Worm (Caenorhabditis elegans) whole organism, L2 larva: ENCODE results near the gene F43G6.4.

ENCODE experiments used
- C34F6.9 ChIP-seq: fragments of 150-350 bp; optimal IDR thresholded peaks from 2 replicates; lab custom pipeline; 2014; ENCODE audit warnings: missing biosample characterization, missing genetic modification characterization
- F13H6.1 ChIP-seq: sonication (generic microtip); optimal IDR thresholded peaks from 2 replicates; lab custom pipeline; 2016; ENCODE audit warnings: missing genetic modification characterization, missing compliant biosample characterization
- R02D3.7 ChIP-seq: fragments of 150-350 bp; optimal IDR thresholded peaks from 2 replicates; lab custom pipeline; 2014; ENCODE audit warnings: missing biosample characterization, missing genetic modification characterization
- Y55F3AM.14 ChIP-seq: fragments of 200-800 bp; sonication (Bioruptor generic); optimal IDR thresholded peaks from 2 replicates; lab custom pipeline; 2018; ENCODE audit warnings: mild to moderate bottlenecking, missing genetic modification characterization, missing compliant biosample characterization
- ZK546.5 ChIP-seq: sonication (generic microtip); optimal IDR thresholded peaks from 2 replicates; lab custom pipeline; 2017; ENCODE audit warnings: missing biosample characterization, missing genetic modification characterization
- alr-1 ChIP-seq: fragments of 150-350 bp; optimal IDR thresholded peaks from 2 replicates; lab custom pipeline; 2014; ENCODE audit warnings: missing biosample characterization, missing genetic modification characterization
- aly-2 ChIP-seq: fragments of 150-350 bp; optimal IDR thresholded peaks from 2 replicates; lab custom pipeline; 2014; ENCODE audit warnings: missing biosample characterization, missing genetic modification characterization
- blmp-1 ChIP-seq: sonication (generic microtip); optimal IDR thresholded peaks from 2 replicates; lab custom pipeline; 2017; ENCODE audit warnings: missing genetic modification characterization, mild to moderate bottlenecking, missing compliant biosample characterization, antibody characterized with exemption, moderate library complexity; ENCODE audit not compliant: insufficient read depth
- ceh-16 ChIP-seq: fragments of 150-350 bp; optimal IDR thresholded peaks from 2 replicates; lab custom pipeline; 2014; ENCODE audit warnings: missing biosample characterization, missing genetic modification characterization
- ceh-82 ChIP-seq: fragments of 150-350 bp; optimal IDR thresholded peaks from 2 replicates; lab custom pipeline; 2014; ENCODE audit warnings: missing biosample characterization, missing genetic modification characterization
- crh-2 ChIP-seq: sonication (generic microtip); optimal IDR thresholded peaks from 2 replicates; lab custom pipeline; 2017; ENCODE audit warnings: missing biosample characterization, missing genetic modification characterization
- dmd-4 ChIP-seq: sonication (generic microtip); optimal IDR thresholded peaks from 2 replicates; lab custom pipeline; 2017; ENCODE audit warnings: missing biosample characterization, missing genetic modification characterization
- egl-27 ChIP-seq: sonication (generic microtip); optimal IDR thresholded peaks from 3 replicates; lab custom pipeline; 2017; ENCODE audit warnings: missing biosample characterization, missing genetic modification reagents, missing genetic modification characterization
- elt-1 ChIP-seq: fragments of 150-350 bp; optimal IDR thresholded peaks from 2 replicates; lab custom pipeline; 2014; ENCODE audit warnings: missing biosample characterization, missing genetic modification characterization
- elt-3 ChIP-seq: sonication (generic microtip); optimal IDR thresholded peaks from 2 replicates; lab custom pipeline; 2017; ENCODE audit warnings: missing biosample characterization, missing genetic modification characterization
- fos-1 ChIP-seq: fragments of 150-350 bp; optimal IDR thresholded peaks from 2 replicates; lab custom pipeline; 2014; ENCODE audit warnings: missing biosample characterization, missing genetic modification characterization
- gmeb-1 ChIP-seq: fragments of 150-350 bp; optimal IDR thresholded peaks from 2 replicates; lab custom pipeline; 2014; ENCODE audit warnings: missing biosample characterization, missing genetic modification characterization
- lin-11 ChIP-seq: fragments of 150-350 bp; sonication (generic microtip); optimal IDR thresholded peaks from 2 replicates; lab custom pipeline; 2014; ENCODE audit warnings: missing biosample characterization, missing genetic modification characterization, inconsistent platforms, mixed read lengths
- lin-13 ChIP-seq: fragments of 150-350 bp; optimal IDR thresholded peaks from 2 replicates; lab custom pipeline; 2014; ENCODE audit warnings: missing biosample characterization, missing genetic modification reagents, missing genetic modification characterization
- lin-39 ChIP-seq: fragments of 150-350 bp; optimal IDR thresholded peaks from 2 replicates; lab custom pipeline; 2014; ENCODE audit warnings: missing biosample characterization, missing genetic modification reagents, missing genetic modification characterization
- lsy-2 ChIP-seq, 2 experiments: fragments of 150-350 bp in 1 of 2; sonication (generic microtip) in 1 of 2; optimal IDR thresholded peaks; 2 replicates each; lab custom pipeline; 2014 to 2017; ENCODE audit warnings: missing biosample characterization in 2 of 2, missing genetic modification characterization in 2 of 2
- mab-5 ChIP-seq: fragments of 150-350 bp; optimal IDR thresholded peaks from 2 replicates; lab custom pipeline; 2014; ENCODE audit warnings: missing biosample characterization, missing genetic modification characterization
- mbf-1 ChIP-seq: sonication (generic microtip); optimal IDR thresholded peaks from 2 replicates; lab custom pipeline; 2017; ENCODE audit warnings: missing biosample characterization, missing genetic modification characterization
- mdl-1 ChIP-seq, 2 experiments: fragments of 150-350 bp in 1 of 2; sonication (generic microtip) in 1 of 2; optimal IDR thresholded peaks; 2 replicates each; lab custom pipeline; 2017; ENCODE audit warnings: missing biosample characterization in 2 of 2, missing genetic modification characterization in 2 of 2
- nhr-10 ChIP-seq: sonication (generic microtip); optimal IDR thresholded peaks from 2 replicates; lab custom pipeline; 2017; ENCODE audit warnings: missing biosample characterization, missing genetic modification characterization
- nhr-11 ChIP-seq: fragments of 150-350 bp; optimal IDR thresholded peaks from 2 replicates; lab custom pipeline; 2014; ENCODE audit warnings: missing biosample characterization, missing genetic modification characterization
- nhr-12 ChIP-seq: fragments of 150-350 bp; optimal IDR thresholded peaks from 2 replicates; lab custom pipeline; 2014; ENCODE audit warnings: missing biosample characterization, missing genetic modification characterization
- nhr-129 ChIP-seq: fragments of 150-350 bp; optimal IDR thresholded peaks from 2 replicates; lab custom pipeline; 2014; ENCODE audit warnings: missing biosample characterization, missing genetic modification characterization
- nhr-21 ChIP-seq: fragments of 150-350 bp; optimal IDR thresholded peaks from 2 replicates; lab custom pipeline; 2014; ENCODE audit warnings: missing biosample characterization, missing genetic modification characterization
- nhr-237 ChIP-seq: fragments of 150-350 bp; optimal IDR thresholded peaks from 2 replicates; lab custom pipeline; 2014; ENCODE audit warnings: missing biosample characterization, missing genetic modification characterization
- nhr-25 ChIP-seq: fragments of 150-350 bp; sonication (generic microtip); optimal IDR thresholded peaks from 3 replicates; lab custom pipeline; 2014; ENCODE audit warnings: missing biosample characterization, missing genetic modification characterization
- nhr-6 ChIP-seq: fragments of 150-350 bp; optimal IDR thresholded peaks from 2 replicates; lab custom pipeline; 2014; ENCODE audit warnings: missing biosample characterization, missing genetic modification characterization
- nhr-77 ChIP-seq: fragments of 150-350 bp; optimal IDR thresholded peaks from 2 replicates; lab custom pipeline; 2014; ENCODE audit warnings: missing biosample characterization, missing genetic modification characterization
- peb-1 ChIP-seq: fragments of 150-350 bp; optimal IDR thresholded peaks from 2 replicates; lab custom pipeline; 2014; ENCODE audit warnings: missing biosample characterization, missing genetic modification characterization
- sem-4 ChIP-seq: fragments of 150-350 bp; optimal IDR thresholded peaks from 2 replicates; lab custom pipeline; 2014; ENCODE audit warnings: missing biosample characterization, missing genetic modification reagents, missing genetic modification characterization
- skn-1 ChIP-seq: sonication (generic microtip); optimal IDR thresholded peaks from 2 replicates; lab custom pipeline; 2017; ENCODE audit warnings: missing biosample characterization, missing genetic modification characterization
- sma-3 ChIP-seq: sonication (generic microtip); optimal IDR thresholded peaks from 2 replicates; lab custom pipeline; 2016; ENCODE audit warnings: missing genetic modification reagents, missing genetic modification characterization, missing compliant biosample characterization
- sma-9 ChIP-seq, 2 experiments: fragments of 150-350 bp in 1 of 2; sonication (generic microtip) in 1 of 2; optimal IDR thresholded peaks; 2 replicates each; lab custom pipeline; 2014 to 2016; ENCODE audit warnings: missing genetic modification characterization in 2 of 2, mild to moderate bottlenecking in 1 of 2, missing biosample characterization in 1 of 2, missing compliant biosample characterization in 1 of 2, missing genetic modification reagents in 1 of 2, moderate library complexity in 1 of 2
- snpc-4 ChIP-seq: fragments of 150-350 bp; optimal IDR thresholded peaks from 2 replicates; lab custom pipeline; 2014; ENCODE audit warnings: missing biosample characterization, missing genetic modification characterization
- unc-39 ChIP-seq: fragments of 150-350 bp; optimal IDR thresholded peaks from 2 replicates; lab custom pipeline; 2014; ENCODE audit warnings: missing biosample characterization, missing genetic modification characterization
- unc-55 ChIP-seq: fragments of 150-350 bp; sonication (generic microtip); optimal IDR thresholded peaks from 3 replicates; lab custom pipeline; 2014; ENCODE audit warnings: missing biosample characterization, missing genetic modification reagents, missing genetic modification characterization
- unc-62 ChIP-seq: fragments of 150-350 bp; optimal IDR thresholded peaks from 2 replicates; lab custom pipeline; 2014; ENCODE audit warnings: missing biosample characterization, missing genetic modification reagents, missing genetic modification characterization
- zag-1 ChIP-seq: fragments of 150-350 bp; optimal IDR thresholded peaks from 2 replicates; lab custom pipeline; 2014; ENCODE audit warnings: missing biosample characterization, missing genetic modification characterization
- ztf-1 ChIP-seq: fragments of 200-800 bp; sonication (Bioruptor generic); conservative IDR thresholded peaks from 2 replicates; pipeline ENCODE4 v1.3.6; 2022; ENCODE audit warnings: missing genetic modification characterization, missing compliant biosample characterization
- ztf-11 ChIP-seq: sonication (generic microtip); optimal IDR thresholded peaks from 2 replicates; lab custom pipeline; 2017; ENCODE audit warnings: missing biosample characterization, missing genetic modification characterization
- ztf-4 ChIP-seq: fragments of 150-350 bp; optimal IDR thresholded peaks from 2 replicates; lab custom pipeline; 2014; ENCODE audit warnings: missing biosample characterization, missing genetic modification characterization

The F43G6.4 gene

DNA sequence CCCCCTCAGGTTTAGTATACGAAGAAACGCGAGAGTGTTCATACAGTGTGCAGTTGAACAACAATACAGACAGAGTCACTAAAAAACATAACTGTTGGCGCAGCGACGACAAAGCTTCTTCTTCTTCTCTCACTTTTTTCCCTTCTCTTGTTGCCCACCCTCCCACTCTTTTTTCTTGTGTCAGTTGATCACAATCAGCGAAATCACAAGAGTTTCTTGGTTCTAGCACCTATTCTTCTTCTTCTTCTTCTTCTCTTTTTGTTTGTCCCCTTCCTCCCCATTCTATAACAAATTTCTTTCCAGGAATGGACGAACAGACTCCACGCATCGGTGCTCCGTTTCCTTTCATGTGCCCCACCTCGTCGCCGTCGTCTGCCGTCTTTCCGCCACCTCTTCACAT, at the start of gene F43G6.4:
Gene F43G6.4 (plus strand): TSS at position 301 of the 400 bp plus-strand sequence.
- TF ChIP-seq dmd-4 (tag; lab: Kevin White, UChicago) (no peak), ceh-82 (tag; lab: Kevin White, UChicago) (no peak), nhr-237 (tag; lab: Kevin White, UChicago) (no peak), ztf-11 (tag; lab: Kevin White, UChicago) (no peak), crh-2 (tag; lab: Kevin White, UChicago) (no peak), sem-4 (tag; lab: Kevin White, UChicago) (no peak), mbf-1 (no peak), lin-13 (GFP tag; lab: Kevin White, UChicago) (no peak), unc-55 (no peak), nhr-12 (tag; lab: Kevin White, UChicago) (no peak), nhr-11 (tag; lab: Kevin White, UChicago) (no peak)

DNA sequence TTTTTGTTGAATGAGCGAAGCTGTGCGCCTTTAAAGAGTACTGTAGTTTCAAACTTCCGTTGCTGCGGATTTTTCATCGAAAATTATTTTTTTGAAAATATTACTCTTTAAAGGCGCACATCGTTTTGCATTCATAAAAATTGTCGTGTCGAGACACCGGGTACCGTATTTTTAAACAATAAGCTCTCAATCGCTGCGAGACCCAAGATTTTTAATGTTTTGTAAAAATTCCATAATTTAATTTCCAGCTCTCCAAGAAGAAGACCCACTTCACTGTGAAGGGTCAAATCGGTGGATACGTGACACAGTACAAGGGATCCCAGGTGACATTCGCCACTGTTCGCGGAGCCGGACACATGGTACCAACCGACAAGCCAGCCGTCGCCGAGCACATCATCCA, 48.2 kb upstream of the F43G6.4 start:
- TF ChIP-seq nhr-12 (tag; lab: Kevin White, UChicago): no peak
- no peak for TF ChIP-seq ceh-82 (tag; lab: Kevin White, UChicago)
- TF ChIP-seq nhr-237 (tag; lab: Kevin White, UChicago): no peak
- no peak for TF ChIP-seq elt-3 (tag; lab: Kevin White, UChicago)
- no peak for TF ChIP-seq mab-5 (tag; lab: Kevin White, UChicago)
- TF ChIP-seq elt-1: no peak
- TF ChIP-seq egl-27 (tag; lab: Kevin White, UChicago): no peak
- no peak for TF ChIP-seq alr-1 (tag; lab: Kevin White, UChicago)
- no peak for TF ChIP-seq gmeb-1 (tag; lab: Kevin White, UChicago)
- no peak for TF ChIP-seq ZK546.5 (tag; lab: Kevin White, UChicago)
- no peak for TF ChIP-seq blmp-1 (tag; lab: Kevin White, UChicago)
- TF ChIP-seq sma-3: no peak
- TF ChIP-seq sem-4 (tag; lab: Kevin White, UChicago): no peak
- TF ChIP-seq ceh-16: no peak

DNA sequence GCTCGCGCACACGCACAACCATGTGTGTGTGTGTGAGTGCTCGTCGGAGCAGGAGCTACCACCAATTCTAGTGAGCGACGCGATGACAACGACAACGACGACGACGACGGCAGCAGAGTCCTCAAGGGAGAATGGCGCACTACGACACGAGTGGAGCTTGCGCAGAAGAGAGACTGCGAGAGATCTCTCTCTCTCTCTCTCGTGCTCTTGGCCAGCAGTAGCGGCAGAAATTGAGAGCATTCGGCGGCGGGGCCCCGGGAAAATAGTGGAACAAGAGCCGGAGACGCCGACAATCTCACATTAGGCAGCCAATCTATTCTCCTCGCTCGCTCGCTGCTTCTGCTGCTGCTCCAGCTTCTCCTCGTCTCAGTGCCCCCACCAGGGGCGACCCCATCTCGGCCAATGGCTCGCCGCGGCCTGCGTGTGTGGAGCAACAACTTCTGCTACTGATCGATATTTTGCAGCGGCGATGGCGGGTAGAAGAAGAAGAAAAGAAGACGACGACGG, 43.7 kb upstream of the F43G6.4 start:
- TF ChIP-seq elt-1 (no peak), F13H6.1 (peak; percentile 88), ztf-1 (GFP tag; lab: Robert Waterston, UW) (no peak), lsy-2 (tag; optimal IDR thresholded peaks at IDR 0.05; lab: Kevin White, UChicago) (peak; percentile 34 to 62), sma-3 (no peak), blmp-1 (tag; lab: Kevin White, UChicago) (no peak), nhr-11 (tag; lab: Kevin White, UChicago) (no peak), ceh-82 (tag; lab: Kevin White, UChicago) (peak; percentile 39), peb-1 (tag; lab: Kevin White, UChicago) (no peak), egl-27 (tag; lab: Kevin White, UChicago) (peak; percentile 2), skn-1 (no peak), alr-1 (tag; lab: Kevin White, UChicago) (no peak), C34F6.9 (tag; lab: Kevin White, UChicago) (peak; percentile 68), nhr-10 (tag; lab: Kevin White, UChicago) (no peak), nhr-25 (tag; lab: Kevin White, UChicago) (no peak), unc-39 (tag; lab: Kevin White, UChicago) (no peak), unc-55 (peak; percentile 59), aly-2 (no peak), ztf-4 (peak; percentile 66), gmeb-1 (tag; lab: Kevin White, UChicago) (no peak), Y55F3AM.14 (GFP tag; lab: Kevin White, UChicago) (peak; percentile 72), R02D3.7 (tag; lab: Kevin White, UChicago) (no peak), mdl-1 (tag; optimal IDR thresholded peaks at IDR 0.05; lab: Kevin White, UChicago) (peak; percentile 49 to 76), ceh-16 (no peak), elt-3 (tag; lab: Kevin White, UChicago) (no peak), crh-2 (tag; lab: Kevin White, UChicago) (peak; percentile 26), sma-9 (GFP tag; optimal IDR thresholded peaks at IDR 0.05; lab: Kevin White, UChicago) (peak; percentile 53), sma-9 (tag; optimal IDR thresholded peaks at IDR 0.05; lab: Kevin White, UChicago) (no peak), nhr-21 (tag; lab: Kevin White, UChicago) (peak; percentile 15), nhr-77 (no peak), lin-11 (peak; percentile 72), lin-39 (tag; lab: Kevin White, UChicago) (no peak), nhr-129 (tag; lab: Kevin White, UChicago) (peak; percentile 78), unc-62 (GFP tag; lab: Kevin White, UChicago) (no peak), lin-13 (GFP tag; lab: Kevin White, UChicago) (peak; percentile 19), zag-1 (tag; lab: Kevin White, UChicago) (peak; percentile 90), nhr-6 (tag; lab: Kevin White, UChicago) (no peak), snpc-4 (tag; lab: Kevin White, UChicago) (no peak), mbf-1 (no peak), sem-4 (tag; lab: Kevin White, UChicago) (no peak), fos-1 (tag; lab: Kevin White, UChicago) (peak; percentile 14), nhr-237 (tag; lab: Kevin White, UChicago) (no peak), ZK546.5 (tag; lab: Kevin White, UChicago) (no peak), ztf-11 (tag; lab: Kevin White, UChicago) (peak; percentile 29)
